Worm (Caenorhabditis elegans) whole organism, mixed stage, embryonic: Measurements from ENCODE around the gene chc-1.

Experiments
- blmp-1 ChIP-seq: fragments of 150-350 bp; optimal IDR thresholded peaks from 2 replicates; lab custom pipeline; 2014; ENCODE audit warnings: missing biosample characterization, missing genetic modification characterization
- snpc-4 ChIP-seq: fragments of 150-350 bp; optimal IDR thresholded peaks from 2 replicates; lab custom pipeline; 2014; ENCODE audit warnings: missing biosample characterization, missing genetic modification characterization
- ztf-11 ChIP-seq: fragments of 150-350 bp; optimal IDR thresholded peaks from 2 replicates; lab custom pipeline; 2014; ENCODE audit warnings: missing biosample characterization, missing genetic modification characterization

ce11 chrIII:10179444-10179843, 24.2 kb upstream of the chc-1 start:
- TF ChIP-seq snpc-4 (tag; lab: Kevin White, UChicago) (no peak), blmp-1 (no peak), ztf-11 (tag; lab: Kevin White, UChicago) (no peak)
